Worm (Caenorhabditis elegans): ENCODE data around the gene Y43F8B.9.
"Not testable (repeated sequence)": the region's sequence is repeated elsewhere in the genome, so short reads cannot be mapped to it uniquely, and the experiment has no call there.

Gene Y43F8B.9

DNA sequence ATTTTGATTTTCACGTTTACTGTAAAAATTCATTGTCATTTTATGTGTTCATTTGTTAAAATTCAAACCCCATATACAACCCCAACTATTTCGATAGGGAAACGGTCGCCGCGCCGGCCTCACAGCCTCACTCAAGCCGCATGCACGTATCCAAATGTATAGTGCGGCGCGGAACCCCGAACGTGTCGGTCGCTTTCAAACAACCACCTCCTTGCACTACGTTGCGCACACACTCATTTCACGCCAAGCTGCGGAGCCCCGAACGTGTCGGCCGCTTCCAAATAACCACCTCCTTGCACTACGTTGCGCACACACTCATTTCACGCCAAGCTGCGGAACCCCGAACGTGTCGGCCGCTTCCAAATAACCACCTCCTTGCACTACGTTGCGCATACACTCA lies 11.2 kb upstream of the Y43F8B.9 start:
- TF ChIP-seq snpc-4 (GFP tag; optimal IDR thresholded peaks at IDR 0.05) = not testable (repeated sequence)
- TF ChIP-seq snpc-4 (tag; optimal IDR thresholded peaks at IDR 0.05) = peak in 2 of 4 experiments; percentile 57 to 82

ce11 chrV:19467574-19467973 lies 10.4 kb upstream of the Y43F8B.9 start, which contains the start of gene Y43F8B.23:
Gene Y43F8B.23 (minus strand): TSS chrV:19467648.
- TF ChIP-seq nhr-80 (tag; optimal IDR thresholded peaks at IDR 0.05) = peak; percentile 77
- no peak for TF ChIP-seq gei-17 (GFP tag; optimal IDR thresholded peaks at IDR 0.05)
- TF ChIP-seq somi-1 (GFP tag; optimal IDR thresholded peaks at IDR 0.05) = no peak
- TF ChIP-seq lin-26 (GFP tag; IDR thresholded peaks at IDR 0.05) = no peak
- TF ChIP-seq Y53F4B.3 (GFP tag; IDR thresholded peaks at IDR 0.05) = no peak
- peak; percentile 31; the same call in 1 of the 2 replicates for TF ChIP-seq cebp-1 (GFP tag; IDR thresholded peaks at IDR 0.05)
- TF ChIP-seq cebp-1 (tag; optimal IDR thresholded peaks at IDR 0.05) = peak; percentile 41
- TF ChIP-seq ztf-3 (GFP tag; optimal IDR thresholded peaks at IDR 0.05) = no peak
- no peak for TF ChIP-seq ceh-100 (GFP tag; IDR thresholded peaks at IDR 0.05)

DNA sequence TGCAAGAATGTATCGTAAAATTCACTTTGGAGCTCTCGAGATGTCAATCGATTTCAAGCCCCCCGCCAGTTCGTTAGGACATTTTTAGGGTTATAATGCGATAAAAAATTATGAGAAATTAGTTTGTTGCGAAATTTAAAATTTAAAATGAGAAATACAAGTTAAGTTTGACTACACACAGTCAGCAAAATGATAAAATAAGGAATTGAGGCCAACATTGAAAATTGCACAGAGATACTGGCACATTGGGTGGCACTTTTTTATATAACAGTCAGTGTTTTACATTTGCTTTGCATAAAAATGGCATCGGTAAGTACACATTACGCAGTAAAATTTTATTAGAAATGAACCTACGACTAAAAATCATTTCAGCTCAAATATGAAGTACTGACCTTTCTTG lies 9.9 kb upstream of the Y43F8B.9 start, which contains the start of gene Y43F8B.12:
Y43F8B.12 (plus strand) TSS at position 301 of the 400 bp plus-strand sequence.
- TF ChIP-seq lsl-1 (GFP tag; optimal IDR thresholded peaks at IDR 0.05) = no peak
- no peak for TF ChIP-seq Y56A3A.18 (GFP tag; IDR thresholded peaks at IDR 0.05)
- TF ChIP-seq akir-1 (GFP tag; optimal IDR thresholded peaks at IDR 0.05) = no peak
- TF ChIP-seq Y67H2A.10 (GFP tag; conservative IDR thresholded peaks at IDR 0.05) = no peak
- TF ChIP-seq ztf-6 (GFP tag; IDR thresholded peaks at IDR 0.05) = no peak
- no peak for TF ChIP-seq tlf-1 (GFP tag; optimal IDR thresholded peaks at IDR 0.05)
- no peak for TF ChIP-seq mxl-1 (tag; optimal IDR thresholded peaks at IDR 0.05)
- no peak for TF ChIP-seq sdz-38 (tag; optimal IDR thresholded peaks at IDR 0.05)
- TF ChIP-seq nfya-2 (GFP tag; IDR thresholded peaks at IDR 0.05) = no peak
- no peak for TF ChIP-seq lag-1 (GFP tag; IDR thresholded peaks at IDR 0.05)
- no peak for TF ChIP-seq C17E4.6 (GFP tag; IDR thresholded peaks at IDR 0.05)
- no peak for TF ChIP-seq cebp-2 (GFP tag; IDR thresholded peaks at IDR 0.05)
- no peak for TF ChIP-seq dpl-1 (GFP tag; optimal IDR thresholded peaks at IDR 0.05)
- no peak for TF ChIP-seq F57C9.4 (tag; optimal IDR thresholded peaks at IDR 0.05)
- no peak for TF ChIP-seq madf-3 (GFP tag; IDR thresholded peaks at IDR 0.05)
- no peak for TF ChIP-seq F33H1.4 (GFP tag; IDR thresholded peaks at IDR 0.05)
- no peak for TF ChIP-seq mcd-1 (GFP tag; IDR thresholded peaks at IDR 0.05)
- no peak for TF ChIP-seq fkh-3 (tag; optimal IDR thresholded peaks at IDR 0.05)
- TF ChIP-seq ceh-100 (GFP tag; IDR thresholded peaks at IDR 0.05) = no peak
- no peak for TF ChIP-seq F57A8.1 (GFP tag; optimal IDR thresholded peaks at IDR 0.05)

DNA sequence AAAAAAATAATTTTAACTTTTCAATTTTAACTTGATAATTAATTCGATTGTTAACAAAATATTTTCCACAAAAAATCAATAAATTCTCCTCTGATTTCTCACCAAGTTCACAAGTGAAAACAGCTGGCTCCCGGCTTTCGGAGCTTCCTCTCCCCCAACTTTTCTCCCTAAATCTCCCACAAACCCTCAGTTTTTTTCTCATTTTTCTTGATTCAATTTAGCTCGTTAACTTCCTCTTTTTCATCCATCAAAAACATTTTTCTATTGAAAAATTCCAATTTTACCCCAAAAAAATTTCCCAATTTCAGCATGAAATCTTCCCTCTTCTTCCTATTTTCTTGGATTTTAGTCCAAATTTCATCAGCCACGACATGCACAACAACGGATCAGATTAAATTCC lies 7.6 kb upstream of the Y43F8B.9 start, which contains the start of gene Y43F8B.11:
Y43F8B.11 (plus strand) TSS at position 301 of the 400 bp plus-strand sequence.
- TF ChIP-seq ceh-91 (GFP tag; IDR thresholded peaks at IDR 0.05) (no peak), ccch-3 (GFP tag; optimal IDR thresholded peaks at IDR 0.05) (no peak), let-526 (GFP tag; IDR thresholded peaks at IDR 0.05) (no peak), mes-4 (tag; optimal IDR thresholded peaks at IDR 0.05) (no peak), Y67H2A.10 (GFP tag; conservative IDR thresholded peaks at IDR 0.05) (no peak), F57A8.1 (GFP tag; optimal IDR thresholded peaks at IDR 0.05) (no peak), hrde-1 (tag; optimal IDR thresholded peaks at IDR 0.05; ENCODE audit: borderline replicate concordance) (no peak), unc-130 (GFP tag; optimal IDR thresholded peaks at IDR 0.05) (no peak), lin-26 (GFP tag; IDR thresholded peaks at IDR 0.05) (no peak)
